Worm (Caenorhabditis elegans) whole organism, early embryonic: ENCODE data around the gene Y53F4B.1.

Experiments
- B0310.2 ChIP-seq: sonication (generic microtip); optimal IDR thresholded peaks from 2 replicates; lab custom pipeline; 2016; ENCODE audit warnings: mild to moderate bottlenecking, missing genetic modification characterization, missing compliant biosample characterization
- F13C5.2 ChIP-seq: sonication (generic microtip); optimal IDR thresholded peaks from 2 replicates; lab custom pipeline; 2017; ENCODE audit warnings: mild to moderate bottlenecking, missing genetic modification characterization, inconsistent platforms, missing compliant biosample characterization
- aly-1 ChIP-seq: sonication (generic microtip); optimal IDR thresholded peaks from 2 replicates; lab custom pipeline; 2016; ENCODE audit warnings: missing genetic modification characterization, missing compliant biosample characterization
- ama-1 ChIP-seq: fragments of 150-350 bp; optimal IDR thresholded peaks from 2 replicates; lab custom pipeline; 2014
- ceh-36 ChIP-seq: sonication (generic microtip); optimal IDR thresholded peaks from 2 replicates; lab custom pipeline; 2016; ENCODE audit warnings: missing genetic modification characterization, inconsistent platforms, missing compliant biosample characterization
- ets-7 ChIP-seq: sonication (generic microtip); optimal IDR thresholded peaks from 2 replicates; lab custom pipeline; 2016; ENCODE audit warnings: missing genotype, missing genetic modification characterization, missing compliant biosample characterization
- flt-1 ChIP-seq: fragments of 200-800 bp; sonication (Bioruptor generic); IDR thresholded peaks from 2 replicates; pipeline ENCODE4 v1.3.6; 2022; ENCODE audit warnings: missing genetic modification characterization, missing compliant biosample characterization
- hmbx-1 ChIP-seq: sonication (generic microtip); optimal IDR thresholded peaks from 2 replicates; lab custom pipeline; 2016; ENCODE audit warnings: mild to moderate bottlenecking, missing genetic modification characterization, missing compliant biosample characterization
- pes-1 ChIP-seq: fragments of 200-800 bp; sonication (Bioruptor generic); IDR thresholded peaks from 2 replicates; pipeline ENCODE4 v1.3.6; 2022; ENCODE audit warnings: missing genetic modification reagents, missing genetic modification characterization, missing compliant biosample characterization
- sea-1 ChIP-seq: fragments of 200-800 bp; sonication (Bioruptor generic); conservative IDR thresholded peaks from 2 replicates; pipeline ENCODE4 v1.3.6; 2022; ENCODE audit warnings: missing genetic modification characterization, missing compliant biosample characterization
- tbx-11 ChIP-seq: fragments of 200-800 bp; sonication (Bioruptor generic); IDR thresholded peaks from 2 replicates; pipeline ENCODE4 v1.3.6; 2022; ENCODE audit warnings: missing genetic modification characterization, missing compliant biosample characterization
- tbx-37 ChIP-seq: fragments of 200-800 bp; sonication (Bioruptor generic); conservative IDR thresholded peaks from 2 replicates; pipeline ENCODE4 v1.3.6; 2022; ENCODE audit warnings: missing genetic modification reagents, missing genetic modification characterization, missing compliant biosample characterization
- tra-4 ChIP-seq: sonication (generic microtip); optimal IDR thresholded peaks from 2 replicates; lab custom pipeline; 2017; ENCODE audit warnings: missing genetic modification characterization, missing compliant biosample characterization

- TF ChIP-seq pes-1 (no peak), aly-1 (tag; lab: Kevin White, UChicago) (no peak), ama-1 (lab: Kevin White, UChicago) (no peak), F13C5.2 (no peak), B0310.2 (no peak), sea-1 (GFP tag; lab: Robert Waterston, UW) (no peak), ets-7 (no peak), flt-1 (GFP tag; lab: Robert Waterston, UW) (no peak), tbx-37 (GFP tag; lab: Robert Waterston, UW) (no peak), hmbx-1 (tag; lab: Kevin White, UChicago) (no peak), ceh-36 (tag; lab: Kevin White, UChicago) (no peak), tbx-11 (GFP tag; lab: Robert Waterston, UW) (no peak), tra-4 (no peak)
These were observed 41.2 kb downstream of the Y53F4B.1 start for ce11 chrII:14916848-14917247.
